Worm (Caenorhabditis elegans) whole organism, L3 larva: Measurements from ENCODE around the gene C07E3.9.
A peak's percentile ranks its signal among the peaks of the same experiment; 100 is the strongest.

ENCODE experiments used
- ama-1 ChIP-seq: fragments of 150-350 bp; optimal IDR thresholded peaks from 2 replicates; lab custom pipeline; 2018
- ceh-28 ChIP-seq: fragments of 150-350 bp; optimal IDR thresholded peaks from 2 replicates; lab custom pipeline; 2014; ENCODE audit warnings: missing biosample characterization, missing genetic modification reagents, missing genetic modification characterization
- ceh-9 ChIP-seq: sonication (generic microtip); optimal IDR thresholded peaks from 2 replicates; lab custom pipeline; 2018; ENCODE audit warnings: missing biosample characterization, missing genetic modification characterization
- egl-5 ChIP-seq: fragments of 150-350 bp; optimal IDR thresholded peaks from 2 replicates; lab custom pipeline; 2017; ENCODE audit warnings: missing biosample characterization, missing genetic modification reagents, missing genetic modification characterization, inconsistent platforms
- elt-1 ChIP-seq: fragments of 150-350 bp; optimal IDR thresholded peaks from 2 replicates; lab custom pipeline; 2014; ENCODE audit warnings: missing biosample characterization, missing genetic modification characterization
- elt-2 ChIP-seq: sonication (generic microtip); optimal IDR thresholded peaks from 2 replicates; lab custom pipeline; 2016; ENCODE audit warnings: missing genetic modification reagents, mild to moderate bottlenecking, missing genetic modification characterization, missing compliant biosample characterization
- elt-3 ChIP-seq, 3 experiments: fragments of 150-350 bp in 1 of 3; sonication (generic microtip) in 2 of 3; optimal IDR thresholded peaks; 2 replicates in 2 of 3; 4 replicates in 1 of 3; lab custom pipeline; 2014 to 2017; ENCODE audit warnings: missing biosample characterization in 3 of 3, missing genetic modification characterization in 3 of 3
- eor-1 ChIP-seq, 2 experiments: fragments of 150-350 bp; optimal IDR thresholded peaks; 2 replicates each; lab custom pipeline; 2014 to 2018; ENCODE audit warnings: missing biosample characterization in 2 of 2, missing genetic modification characterization in 2 of 2
- hmg-11 ChIP-seq: sonication (generic microtip); optimal IDR thresholded peaks from 2 replicates; lab custom pipeline; 2016; ENCODE audit warnings: missing genetic modification characterization, missing compliant biosample characterization
- jun-1 ChIP-seq: fragments of 150-350 bp; optimal IDR thresholded peaks from 2 replicates; lab custom pipeline; 2014; ENCODE audit warnings: missing biosample characterization, missing genetic modification reagents, missing genetic modification characterization
- lin-15B ChIP-seq: fragments of 150-350 bp; optimal IDR thresholded peaks from 2 replicates; lab custom pipeline; 2014; ENCODE audit warnings: missing biosample characterization, missing genetic modification characterization
- lin-39 ChIP-seq: fragments of 150-350 bp; optimal IDR thresholded peaks from 2 replicates; lab custom pipeline; 2018; ENCODE audit warnings: missing biosample characterization, missing genetic modification reagents, missing genetic modification characterization
- mdl-1 ChIP-seq: fragments of 150-350 bp; optimal IDR thresholded peaks from 2 replicates; lab custom pipeline; 2014; ENCODE audit warnings: missing biosample characterization, missing genetic modification characterization
- mml-1 ChIP-seq: fragments of 150-350 bp; sonication (generic microtip); optimal IDR thresholded peaks from 3 replicates; lab custom pipeline; 2014; ENCODE audit warnings: missing biosample characterization, missing genetic modification characterization
- nfya-1 ChIP-seq: sonication (generic microtip); optimal IDR thresholded peaks from 2 replicates; lab custom pipeline; 2017; ENCODE audit warnings: missing genetic modification characterization, mild to moderate bottlenecking, missing compliant biosample characterization, antibody characterized with exemption, moderate library complexity; ENCODE audit not compliant: insufficient read depth
- nhr-23 ChIP-seq: fragments of 150-350 bp; optimal IDR thresholded peaks from 2 replicates; lab custom pipeline; 2014; ENCODE audit warnings: missing biosample characterization, missing genetic modification reagents, missing genetic modification characterization
- nhr-237 ChIP-seq: fragments of 150-350 bp; optimal IDR thresholded peaks from 2 replicates; lab custom pipeline; 2014; ENCODE audit warnings: missing biosample characterization, missing genetic modification characterization
- nhr-25 ChIP-seq: sonication (generic microtip); optimal IDR thresholded peaks from 2 replicates; lab custom pipeline; 2017; ENCODE audit warnings: missing biosample characterization, missing genetic modification characterization
- nhr-28 ChIP-seq: fragments of 150-350 bp; optimal IDR thresholded peaks from 2 replicates; lab custom pipeline; 2014; ENCODE audit warnings: missing biosample characterization, missing genetic modification characterization
- nhr-67 ChIP-seq: fragments of 150-350 bp; optimal IDR thresholded peaks from 2 replicates; lab custom pipeline; 2014; ENCODE audit warnings: missing biosample characterization, missing genetic modification characterization
- nhr-76 ChIP-seq: fragments of 150-350 bp; sonication (generic microtip); optimal IDR thresholded peaks from 5 replicates; lab custom pipeline; 2014; ENCODE audit warnings: missing biosample characterization, missing genetic modification characterization
- pha-4 ChIP-seq: fragments of 150-350 bp; optimal IDR thresholded peaks from 2 replicates; lab custom pipeline; 2014; ENCODE audit warnings: missing biosample characterization, missing genetic modification reagents, missing genetic modification characterization
- pqm-1 ChIP-seq: fragments of 150-350 bp; optimal IDR thresholded peaks from 2 replicates; lab custom pipeline; 2017; ENCODE audit warnings: missing biosample characterization, missing genetic modification characterization, inconsistent platforms
- sea-2 ChIP-seq: fragments of 150-350 bp; sonication (generic microtip); optimal IDR thresholded peaks from 4 replicates; lab custom pipeline; 2014; ENCODE audit warnings: missing biosample characterization, missing genetic modification reagents, missing genetic modification characterization
- skn-1 ChIP-seq: fragments of 150-350 bp; optimal IDR thresholded peaks from 2 replicates; lab custom pipeline; 2014; ENCODE audit warnings: missing biosample characterization, missing genetic modification characterization
- snpc-4 ChIP-seq: fragments of 150-350 bp; optimal IDR thresholded peaks from 2 replicates; lab custom pipeline; 2014; ENCODE audit warnings: missing biosample characterization, missing genetic modification characterization
- unc-39 ChIP-seq: sonication (generic microtip); optimal IDR thresholded peaks from 4 replicates; lab custom pipeline; 2017; ENCODE audit warnings: missing biosample characterization, missing genetic modification characterization
- zag-1 ChIP-seq: fragments of 150-350 bp; optimal IDR thresholded peaks from 2 replicates; lab custom pipeline; 2014; ENCODE audit warnings: missing biosample characterization, missing genetic modification characterization

The C07E3.9 gene

DNA sequence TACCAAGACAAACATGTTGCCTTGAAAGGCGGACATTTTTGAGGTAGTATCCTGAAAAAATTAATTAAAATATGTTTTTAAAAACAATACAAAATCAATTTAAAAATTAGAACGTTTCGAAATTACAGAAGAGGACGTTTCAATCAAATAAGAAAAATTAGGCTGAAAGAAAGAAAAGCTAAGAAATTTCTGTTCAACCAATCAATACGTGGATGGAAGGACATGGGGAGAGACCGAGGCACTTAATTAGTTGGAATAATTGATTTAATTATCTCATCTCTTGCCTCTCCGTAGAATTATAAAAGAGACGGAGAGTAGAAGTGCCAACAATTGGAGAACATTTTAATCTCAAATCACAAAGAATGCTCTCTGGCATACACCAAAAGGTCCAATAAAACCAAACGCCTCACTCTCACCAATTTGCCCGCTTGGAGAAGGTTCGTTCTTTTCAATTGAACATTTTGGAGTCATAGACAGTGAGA lies 19.0 kb downstream of the C07E3.9 start, which contains the start of gene ceh-58:
Gene ceh-58 (minus strand): TSS at position 51 of the 482 bp plus-strand sequence.
- TF ChIP-seq elt-3 (tag; optimal IDR thresholded peaks at IDR 0.05; lab: Kevin White, UChicago): no peak
- TF ChIP-seq eor-1 (tag; optimal IDR thresholded peaks at IDR 0.05; lab: Kevin White, UChicago): no peak
- no peak for TF ChIP-seq lin-15B (tag; lab: Kevin White, UChicago)
- no peak for TF ChIP-seq snpc-4 (tag; lab: Kevin White, UChicago)
- TF ChIP-seq nhr-28: no peak
- no peak for TF ChIP-seq nhr-237 (tag; lab: Kevin White, UChicago)
- TF ChIP-seq nhr-76 (tag; lab: Kevin White, UChicago): no peak

DNA sequence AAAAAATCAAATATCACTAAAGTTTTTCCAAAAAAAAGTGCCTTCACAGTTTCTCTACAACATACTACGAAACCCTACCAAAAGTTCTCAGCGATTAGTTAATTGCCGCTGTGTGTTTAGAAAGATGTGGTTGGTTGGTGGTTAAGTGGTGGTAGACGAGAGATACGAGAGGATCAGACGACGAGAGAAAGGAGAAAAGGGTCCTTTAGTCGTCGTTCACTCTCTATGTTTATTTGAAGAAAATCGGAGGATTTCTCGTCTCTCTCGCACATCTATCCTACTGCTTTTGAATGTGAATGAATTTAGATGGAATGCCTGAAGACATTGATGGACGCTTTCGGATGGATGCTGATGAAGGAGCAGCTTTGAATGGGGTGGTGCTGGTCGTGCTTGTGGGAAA lies 20.3 kb downstream of the C07E3.9 start:
- peak; percentile 23 for TF ChIP-seq nfya-1
- TF ChIP-seq hmg-11 (tag; lab: Kevin White, UChicago): peak; percentile 20
- peak; percentile 56 for TF ChIP-seq lin-39 (tag; lab: Kevin White, UChicago)
- no peak for TF ChIP-seq ceh-9 (tag; lab: Kevin White, UChicago)

DNA sequence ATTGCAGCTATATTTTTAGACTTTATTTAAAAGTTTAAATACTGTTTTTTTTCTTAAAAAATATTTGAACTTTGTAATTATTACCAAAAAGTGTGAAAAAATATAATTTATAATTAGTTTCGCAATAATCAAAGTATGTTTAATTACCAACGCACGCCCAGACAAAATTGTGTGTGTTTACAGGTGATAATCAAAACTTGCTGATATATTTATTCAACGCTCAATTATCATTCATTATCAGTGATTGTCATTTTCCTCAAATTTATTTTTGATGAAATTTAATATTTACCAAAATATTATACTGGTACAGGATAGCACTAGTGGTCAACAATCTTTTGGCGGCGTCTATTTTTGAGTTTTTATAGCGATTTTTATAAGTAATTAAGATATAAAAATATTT lies 22.5 kb downstream of the C07E3.9 start:
- peak; percentile 67 for TF ChIP-seq pha-4 (tag; lab: Kevin White, UChicago)
- no peak for TF ChIP-seq nhr-25 (tag; lab: Kevin White, UChicago)
- TF ChIP-seq jun-1 (tag; lab: Kevin White, UChicago): no peak
- TF ChIP-seq mdl-1 (tag; lab: Kevin White, UChicago): no peak
- no peak for TF ChIP-seq sea-2 (GFP tag; lab: Kevin White, UChicago)
- TF ChIP-seq nhr-237 (tag; lab: Kevin White, UChicago): no peak
- TF ChIP-seq ama-1 (lab: Kevin White, UChicago): no peak
- TF ChIP-seq elt-2 (tag; lab: Kevin White, UChicago): peak; percentile 61
- no peak for TF ChIP-seq lin-15B (tag; lab: Kevin White, UChicago)
- TF ChIP-seq pqm-1 (tag; lab: Kevin White, UChicago): peak; percentile 16
- TF ChIP-seq mml-1 (tag; lab: Kevin White, UChicago): no peak
- no peak for TF ChIP-seq nfya-1

- TF ChIP-seq nhr-23 (tag; lab: Kevin White, UChicago): no peak
- TF ChIP-seq unc-39: no peak
- no peak for TF ChIP-seq elt-1 (tag; lab: Kevin White, UChicago)
- no peak for TF ChIP-seq nhr-67
- peak; percentile 61 for TF ChIP-seq egl-5 (tag; lab: Kevin White, UChicago)
- TF ChIP-seq ceh-28 (tag; lab: Kevin White, UChicago): no peak
- no peak for TF ChIP-seq zag-1 (tag; lab: Kevin White, UChicago)
- TF ChIP-seq lin-39 (tag; lab: Kevin White, UChicago): peak; percentile 17
- TF ChIP-seq, all 47 proteins: peak for 2
Measured at ce11 chrII:10373536-10374169, 23.1 kb downstream of the C07E3.9 start.

ce11 chrII:10374776-10375175 lies 24.2 kb downstream of the C07E3.9 start:
- TF ChIP-seq nhr-25 (tag; lab: Kevin White, UChicago) (no peak), pha-4 (tag; lab: Kevin White, UChicago) (peak; percentile 5)

- TF ChIP-seq nhr-25 (tag; lab: Kevin White, UChicago) (peak; percentile 5), ceh-9 (tag; lab: Kevin White, UChicago) (no peak), nfya-1 (peak; percentile 19)
- TF ChIP-seq, all 47 proteins: peak for 2
Measured at ce11 chrII:10377901-10378300, 27.3 kb downstream of the C07E3.9 start.

DNA sequence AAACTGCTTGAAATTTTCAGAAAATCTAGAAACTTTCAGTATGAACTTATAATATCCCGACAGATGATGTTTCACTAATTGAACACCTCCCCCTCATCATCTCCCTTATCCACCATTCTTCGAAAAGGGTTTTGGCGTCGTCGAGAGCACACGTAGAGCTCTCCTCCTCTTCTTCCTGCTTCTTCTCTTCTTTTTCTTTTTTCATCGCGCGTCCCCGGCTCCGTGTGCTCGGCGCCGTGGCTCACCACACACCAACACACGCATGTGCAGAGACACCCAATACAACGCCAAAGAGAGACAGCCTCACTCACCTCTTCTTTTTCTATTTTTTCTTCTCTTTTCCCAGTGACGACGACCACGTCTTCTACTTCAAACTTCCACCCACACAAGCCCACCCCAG lies 29.0 kb downstream of the C07E3.9 start:
- TF ChIP-seq ama-1 (lab: Kevin White, UChicago): no peak
- no peak for TF ChIP-seq elt-2 (tag; lab: Kevin White, UChicago)
- no peak for TF ChIP-seq skn-1
- TF ChIP-seq ceh-9 (tag; lab: Kevin White, UChicago): no peak
- no peak for TF ChIP-seq elt-1 (tag; lab: Kevin White, UChicago)
- no peak for TF ChIP-seq nhr-237 (tag; lab: Kevin White, UChicago)
